Fruit fly (Drosophila melanogaster) whole organism, larva: ENCODE data around the gene CG15543.

Source experiments
- noc ChIP-seq: fragments of 200-800 bp; sonication (Bioruptor generic); optimal IDR thresholded peaks from 3 replicates; lab custom pipeline; 2019; ENCODE audit warnings: missing biosample characterization, mild to moderate bottlenecking, missing genetic modification characterization, moderate library complexity

The CG15543 gene

dm6 chr3R:30742580-30742979 is at the start of gene CG15543:
Gene CG15543, plus strand, starts transcription at chr3R:30742880.
- no peak for TF ChIP-seq noc (tag; lab: Kevin White, UChicago)

dm6 chr3R:30695398-30695797 is 47.3 kb upstream of the CG15543 start, which contains the start of gene CG12069:
Gene CG12069, minus strand, starts transcription at chr3R:30695498.
- TF ChIP-seq noc (tag; lab: Kevin White, UChicago): no peak

dm6 chr3R:30697038-30697437 is 45.6 kb upstream of the CG15543 start, which contains the start of gene Pka-C2:
Gene Pka-C2, minus strand, starts transcription at chr3R:30697138.
- TF ChIP-seq noc (tag; lab: Kevin White, UChicago): no peak

dm6 chr3R:30699165-30699564 is 43.5 kb upstream of the CG15543 start:
- no peak for TF ChIP-seq noc (tag; lab: Kevin White, UChicago)

- no peak for TF ChIP-seq noc (tag; lab: Kevin White, UChicago)
Measured at dm6 chr3R:30706021-30706420, 36.7 kb upstream of the CG15543 start, which contains the start of gene CG31010. Gene CG31010, minus strand, starts transcription at chr3R:30706121.

- no peak for TF ChIP-seq noc (tag; lab: Kevin White, UChicago)
Measured at dm6 chr3R:30709270-30709669, 33.4 kb upstream of the CG15543 start.

dm6 chr3R:30710442-30710841 is 32.2 kb upstream of the CG15543 start:
- TF ChIP-seq noc (tag; lab: Kevin White, UChicago): no peak

- TF ChIP-seq noc (tag; lab: Kevin White, UChicago): no peak
Measured at dm6 chr3R:30714395-30714794, 28.3 kb upstream of the CG15543 start.

- TF ChIP-seq noc (tag; lab: Kevin White, UChicago): no peak
Measured at dm6 chr3R:30718442-30718841, 24.2 kb upstream of the CG15543 start.

dm6 chr3R:30721215-30721862 is 21.3 kb upstream of the CG15543 start:
- no peak for TF ChIP-seq noc (tag; lab: Kevin White, UChicago)

- no peak for TF ChIP-seq noc (tag; lab: Kevin White, UChicago)
Measured at dm6 chr3R:30722374-30722773, 20.3 kb upstream of the CG15543 start.

dm6 chr3R:30725787-30726186 is 16.9 kb upstream of the CG15543 start, which contains the start of gene eIF4H2:
Gene eIF4H2, plus strand, starts transcription at chr3R:30726087.
- no peak for TF ChIP-seq noc (tag; lab: Kevin White, UChicago)

- no peak for TF ChIP-seq noc (tag; lab: Kevin White, UChicago)
Measured at dm6 chr3R:30729013-30729412, 13.7 kb upstream of the CG15543 start.

dm6 chr3R:30731065-30731464 is 11.6 kb upstream of the CG15543 start, which contains the start of gene CG11313:
Gene CG11313, minus strand, starts transcription at chr3R:30731165.
- TF ChIP-seq noc (tag; lab: Kevin White, UChicago): no peak

- no peak for TF ChIP-seq noc (tag; lab: Kevin White, UChicago)
Measured at dm6 chr3R:30733081-30733480, 9.6 kb upstream of the CG15543 start.

dm6 chr3R:30734576-30734975 is 8.1 kb upstream of the CG15543 start:
- TF ChIP-seq noc (tag; lab: Kevin White, UChicago): no peak

dm6 chr3R:30735047-30735446 is 7.6 kb upstream of the CG15543 start:
- no peak for TF ChIP-seq noc (tag; lab: Kevin White, UChicago)
